Fruit fly (Drosophila melanogaster): ENCODE results near the gene HP1D3csd.
A peak's percentile ranks its signal among the peaks of the same experiment; 100 is the strongest.

HP1D3csd gene

DNA sequence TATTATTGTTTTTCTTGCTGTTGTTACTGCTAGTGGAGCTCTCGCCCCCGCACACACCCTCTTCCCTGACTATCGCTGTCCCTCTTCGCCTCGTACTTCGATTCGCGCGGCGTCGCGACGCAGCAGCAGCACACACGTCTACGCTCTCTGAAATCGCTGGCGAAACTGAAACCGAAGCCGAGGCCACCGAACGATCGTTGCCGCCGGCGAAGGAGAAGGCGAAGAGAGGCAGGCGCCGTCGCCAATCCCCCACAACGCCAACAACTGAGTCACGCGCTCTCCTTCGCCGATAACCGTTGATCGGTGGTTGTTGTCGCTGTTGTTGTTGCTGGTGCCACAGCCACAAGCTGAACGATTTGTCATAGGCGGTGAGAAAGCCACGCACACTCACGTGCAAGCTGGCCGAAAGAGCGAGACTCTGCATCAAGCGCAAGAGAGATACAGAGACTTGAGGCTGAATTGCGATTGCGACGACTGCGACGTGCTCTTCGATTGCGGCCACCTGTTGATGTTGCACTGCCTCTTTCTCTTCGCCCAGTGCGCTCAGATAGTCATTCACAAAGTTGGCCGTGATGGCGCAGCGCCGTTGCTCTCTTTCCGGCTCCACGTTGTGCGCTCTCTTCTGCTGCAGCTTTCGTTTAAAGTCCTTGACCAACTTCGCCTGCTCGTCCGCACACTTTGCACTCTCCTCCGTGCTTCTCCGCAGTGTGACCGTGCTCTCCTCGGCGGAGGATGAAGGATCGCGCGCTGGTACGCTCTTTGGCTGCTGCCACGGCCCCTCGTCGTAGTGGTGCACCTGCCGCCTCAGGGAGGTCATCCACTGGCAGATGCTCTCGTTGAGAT is 36.5 kb upstream of the HP1D3csd start (continued):
- TF ChIP-seq ap (GFP tag; IDR thresholded peaks at IDR 0.05) (no peak), Hand (GFP tag; optimal IDR thresholded peaks at IDR 0.05) (no peak), CG1647 (GFP tag; optimal IDR thresholded peaks at IDR 0.05) (no peak), CG17186 (GFP tag; optimal IDR thresholded peaks at IDR 0.05) (no peak), CG1602 (GFP tag; optimal IDR thresholded peaks at IDR 0.05) (no peak), Sox100B (GFP tag; optimal IDR thresholded peaks at IDR 0.05) (no peak), CG4328 (GFP tag; optimal IDR thresholded peaks at IDR 0.05) (no peak), pros (GFP tag; optimal IDR thresholded peaks at IDR 0.05) (peak; percentile 93), CG13296 (GFP tag; optimal IDR thresholded peaks at IDR 0.05) (peak; percentile 26), Sry-δ (GFP tag; optimal IDR thresholded peaks at IDR 0.05) (no peak), chn (GFP tag; optimal IDR thresholded peaks at IDR 0.05) (no peak), Gsc (GFP tag; IDR thresholded peaks at IDR 0.05) (no peak), peb (GFP tag; IDR thresholded peaks at IDR 0.05) (no peak), Stat92E (GFP tag; optimal IDR thresholded peaks at IDR 0.05) (peak in 1 of 3 experiments; percentile 22), disco-r (GFP tag; optimal IDR thresholded peaks at IDR 0.05) (no peak), kah (GFP tag; optimal IDR thresholded peaks at IDR 0.05) (peak; percentile 100), ase (GFP tag; IDR thresholded peaks at IDR 0.05) (no peak), Hsf (GFP tag; optimal IDR thresholded peaks at IDR 0.05) (no peak), ranshi (GFP tag; IDR thresholded peaks at IDR 0.05) (no peak), bbx (GFP tag; IDR thresholded peaks at IDR 0.05; ENCODE audit: partially characterized antibody) (peak; percentile 69), h (optimal IDR thresholded peaks at IDR 0.05) (no peak), dmrt11E (tag; optimal IDR thresholded peaks at IDR 0.05) (no peak), CG2129 (GFP tag; IDR thresholded peaks at IDR 0.05; ENCODE audit: partially characterized antibody) (no peak), usp (GFP tag; optimal IDR thresholded peaks at IDR 0.05) (no peak), pita (GFP tag; optimal IDR thresholded peaks at IDR 0.05) (no peak), NC2β (GFP tag; optimal IDR thresholded peaks at IDR 0.05) (no peak), chm (GFP tag; IDR thresholded peaks at IDR 0.05) (peak; percentile 32; the same call in 1 of the 2 replicates), H2.0 (GFP tag; IDR thresholded peaks at IDR 0.05) (no peak), CG7928 (GFP tag; optimal IDR thresholded peaks at IDR 0.05) (no peak), Dbx (GFP tag; IDR thresholded peaks at IDR 0.05) (peak; percentile 47; the same call in 2 of the 3 replicates), sug (tag; optimal IDR thresholded peaks at IDR 0.05) (peak; percentile 87), gt (GFP tag; IDR thresholded peaks at IDR 0.05) (no peak), inv (GFP tag; IDR thresholded peaks at IDR 0.05; ENCODE audit: partially characterized antibody) (no peak), CG10565 (GFP tag; optimal IDR thresholded peaks at IDR 0.05) (no peak), gsb-n (tag; optimal IDR thresholded peaks at IDR 0.05) (no peak), CG10366 (GFP tag; IDR thresholded peaks at IDR 0.05) (no peak), corto (GFP tag; optimal IDR thresholded peaks at IDR 0.05) (no peak), CG18764 (GFP tag; optimal IDR thresholded peaks at IDR 0.05) (no peak), grn (GFP tag; optimal IDR thresholded peaks at IDR 0.05) (no peak), CG12942 (GFP tag; optimal IDR thresholded peaks at IDR 0.05) (no peak), CG17829 (tag; optimal IDR thresholded peaks at IDR 0.05) (peak; percentile 22), CG3995 (GFP tag; optimal IDR thresholded peaks at IDR 0.05) (no peak), CG3407 (GFP tag; optimal IDR thresholded peaks at IDR 0.05) (no peak), sima (GFP tag; optimal IDR thresholded peaks at IDR 0.05) (no peak), bigmax (GFP tag; optimal IDR thresholded peaks at IDR 0.05) (no peak), Mes4 (GFP tag; optimal IDR thresholded peaks at IDR 0.05) (no peak), onecut (GFP tag; IDR thresholded peaks at IDR 0.05) (no peak), vnd (GFP tag; IDR thresholded peaks at IDR 0.05; ENCODE audit: partially characterized antibody) (no peak), lmd (GFP tag; IDR thresholded peaks at IDR 0.05) (no peak), Dfd (GFP tag; optimal IDR thresholded peaks at IDR 0.05) (no peak)
